Fruit fly (Drosophila melanogaster): ENCODE data around the gene CG4022.

dm6 chr3L:9402157-9402890 is 8.3 kb downstream of the CG4022 start, which contains the start of gene eIF4E1:
- TF ChIP-seq Lpt (GFP tag; optimal IDR thresholded peaks at IDR 0.05) (no peak), Sox102F (GFP tag; optimal IDR thresholded peaks at IDR 0.05) (no peak), CG3919 (GFP tag; optimal IDR thresholded peaks at IDR 0.05) (no peak), Blimp-1 (GFP tag; optimal IDR thresholded peaks at IDR 0.05) (no peak), CG4318 (GFP tag; optimal IDR thresholded peaks at IDR 0.05) (no peak), esn (GFP tag; optimal IDR thresholded peaks at IDR 0.05) (no peak), Hr4 (GFP tag; optimal IDR thresholded peaks at IDR 0.05) (no peak), CG3032 (tag; optimal IDR thresholded peaks at IDR 0.05) (no peak)
